Worm (Caenorhabditis elegans) whole organism, L4 larva: ENCODE data around the gene srw-68.

Experiments used
- daf-8 ChIP-seq: fragments of 200-800 bp; sonication (Bioruptor generic); IDR thresholded peaks from 2 replicates; pipeline ENCODE4 v1.3.6; 2022; ENCODE audit warnings: missing genetic modification characterization, missing compliant biosample characterization
- dpl-1 ChIP-seq: fragments of 150-350 bp; optimal IDR thresholded peaks from 2 replicates; lab custom pipeline; 2014; ENCODE audit warnings: missing biosample characterization, missing genetic modification reagents, missing genetic modification characterization
- egl-27 ChIP-seq: sonication (generic microtip); optimal IDR thresholded peaks from 3 replicates; lab custom pipeline; 2017; ENCODE audit warnings: missing biosample characterization, missing genetic modification reagents, missing genetic modification characterization
- lsy-2 ChIP-seq, 2 experiments: fragments of 150-350 bp in 1 of 2; sonication (generic microtip) in 1 of 2; optimal IDR thresholded peaks; 2 replicates each; lab custom pipeline; 2014 to 2017; ENCODE audit warnings: missing biosample characterization in 2 of 2, missing genetic modification characterization in 2 of 2
- nhr-102 ChIP-seq: sonication (generic microtip); optimal IDR thresholded peaks from 2 replicates; lab custom pipeline; 2016; ENCODE audit warnings: mild to moderate bottlenecking, missing genetic modification characterization, moderate library complexity, missing compliant biosample characterization
- tra-1 ChIP-seq: fragments of 200-800 bp; sonication (Bioruptor generic); IDR thresholded peaks from 2 replicates; pipeline ENCODE4 v1.3.6; 2022; ENCODE audit warnings: missing genetic modification reagents, missing genetic modification characterization, missing compliant biosample characterization
- zag-1 ChIP-seq: fragments of 150-350 bp; optimal IDR thresholded peaks from 2 replicates; lab custom pipeline; 2014; ENCODE audit warnings: missing biosample characterization, missing genetic modification characterization

ce11 chrV:7435376-7436204 is 9.1 kb upstream of the srw-68 start, which contains the start of the genes ddo-2 and F25E5.8:
- TF ChIP-seq nhr-102 (tag; lab: Kevin White, UChicago): no peak
- TF ChIP-seq lsy-2 (tag; optimal IDR thresholded peaks at IDR 0.05; lab: Kevin White, UChicago): no peak
- TF ChIP-seq tra-1 (GFP tag; lab: Robert Waterston, UW): no peak
- no peak for TF ChIP-seq daf-8 (GFP tag; lab: Robert Waterston, UW)
- no peak for TF ChIP-seq egl-27
- TF ChIP-seq zag-1 (tag; lab: Kevin White, UChicago): no peak
- TF ChIP-seq dpl-1 (GFP tag; lab: Kevin White, UChicago): no peak
